Worm (Caenorhabditis elegans) whole organism, late embryonic: ENCODE results near the gene pccb-1.

Source experiments
- K02D7.2 ChIP-seq: sonication (generic microtip); optimal IDR thresholded peaks from 2 replicates; lab custom pipeline; 2017; ENCODE audit warnings: mild to moderate bottlenecking, missing genetic modification characterization, missing compliant biosample characterization
- K09A11.1 ChIP-seq: sonication (generic microtip); optimal IDR thresholded peaks from 2 replicates; lab custom pipeline; 2017; ENCODE audit warnings: antibody characterized with exemption, mild to moderate bottlenecking, missing genetic modification characterization, missing compliant biosample characterization; ENCODE audit not compliant: insufficient read depth
- T23F11.4 ChIP-seq: fragments of 200-800 bp; sonication (Bioruptor generic); optimal IDR thresholded peaks from 2 replicates; lab custom pipeline; 2018; ENCODE audit warnings: mild to moderate bottlenecking, missing genetic modification characterization, missing compliant biosample characterization
- ceh-14 ChIP-seq: sonication (generic microtip); optimal IDR thresholded peaks from 2 replicates; lab custom pipeline; 2016; ENCODE audit warnings: missing genotype, missing genetic modification characterization, missing compliant biosample characterization
- ceh-22 ChIP-seq: sonication (generic microtip); optimal IDR thresholded peaks from 2 replicates; lab custom pipeline; 2017; ENCODE audit warnings: missing biosample characterization, missing genetic modification characterization
- ceh-31 ChIP-seq: sonication (generic microtip); optimal IDR thresholded peaks from 2 replicates; lab custom pipeline; 2016; ENCODE audit warnings: missing genetic modification characterization, missing compliant biosample characterization
- ceh-34 ChIP-seq: sonication (generic microtip); optimal IDR thresholded peaks from 2 replicates; lab custom pipeline; 2016; ENCODE audit warnings: mild to moderate bottlenecking, missing genetic modification characterization, missing compliant biosample characterization
- ceh-48 ChIP-seq: sonication (generic microtip); optimal IDR thresholded peaks from 2 replicates; lab custom pipeline; 2016; ENCODE audit warnings: missing genetic modification characterization, inconsistent platforms, missing compliant biosample characterization
- ceh-6 ChIP-seq: fragments of 200-800 bp; sonication (Bioruptor generic); optimal IDR thresholded peaks from 2 replicates; lab custom pipeline; 2018; ENCODE audit warnings: mild to moderate bottlenecking, missing genetic modification characterization, missing compliant biosample characterization
- ceh-9 ChIP-seq: sonication (generic microtip); optimal IDR thresholded peaks from 2 replicates; lab custom pipeline; 2016; ENCODE audit warnings: mild to moderate bottlenecking, missing genetic modification characterization, inconsistent platforms, missing compliant biosample characterization
- dmd-4 ChIP-seq: sonication (generic microtip); optimal IDR thresholded peaks from 2 replicates; lab custom pipeline; 2016; ENCODE audit warnings: borderline replicate concordance, missing genetic modification characterization, missing compliant biosample characterization
- dve-1 ChIP-seq: sonication (generic microtip); optimal IDR thresholded peaks from 2 replicates; lab custom pipeline; 2017; ENCODE audit warnings: antibody characterized with exemption, mild to moderate bottlenecking, missing genetic modification characterization, missing compliant biosample characterization
- elt-2 ChIP-seq: sonication (generic microtip); optimal IDR thresholded peaks from 2 replicates; lab custom pipeline; 2016; ENCODE audit warnings: missing genetic modification reagents, missing genetic modification characterization, missing compliant biosample characterization
- elt-4 ChIP-seq: sonication (generic microtip); optimal IDR thresholded peaks from 2 replicates; lab custom pipeline; 2016; ENCODE audit warnings: missing genetic modification characterization, missing compliant biosample characterization
- ets-4 ChIP-seq: sonication (generic microtip); optimal IDR thresholded peaks from 2 replicates; lab custom pipeline; 2016; ENCODE audit warnings: missing genetic modification characterization, missing compliant biosample characterization
- eyg-1 ChIP-seq: sonication (generic microtip); optimal IDR thresholded peaks from 2 replicates; lab custom pipeline; 2016; ENCODE audit warnings: missing genotype, missing genetic modification characterization, missing compliant biosample characterization
- fax-1 ChIP-seq: sonication (generic microtip); optimal IDR thresholded peaks from 2 replicates; lab custom pipeline; 2016; ENCODE audit warnings: missing genotype, missing genetic modification characterization, missing compliant biosample characterization
- fkh-10 ChIP-seq: fragments of 150-350 bp; optimal IDR thresholded peaks from 2 replicates; lab custom pipeline; 2014; ENCODE audit warnings: missing biosample characterization, missing genetic modification reagents, missing genetic modification characterization
- fkh-6 ChIP-seq: sonication (generic microtip); optimal IDR thresholded peaks from 2 replicates; lab custom pipeline; 2016; ENCODE audit warnings: missing genetic modification characterization, missing compliant biosample characterization
- gmeb-2 ChIP-seq: sonication (generic microtip); optimal IDR thresholded peaks from 2 replicates; lab custom pipeline; 2016; ENCODE audit warnings: missing genetic modification characterization, inconsistent platforms, missing compliant biosample characterization
- hlh-15 ChIP-seq: sonication (generic microtip); optimal IDR thresholded peaks from 2 replicates; lab custom pipeline; 2016; ENCODE audit warnings: missing genetic modification characterization, missing compliant biosample characterization
- hlh-30 ChIP-seq: sonication (generic microtip); optimal IDR thresholded peaks from 2 replicates; lab custom pipeline; 2017; ENCODE audit warnings: antibody characterized with exemption, missing genetic modification characterization, missing compliant biosample characterization; ENCODE audit not compliant: insufficient read depth
- lim-6 ChIP-seq: sonication (generic microtip); optimal IDR thresholded peaks from 2 replicates; lab custom pipeline; 2016; ENCODE audit warnings: missing genetic modification characterization, missing compliant biosample characterization
- madf-2 ChIP-seq: sonication (generic microtip); optimal IDR thresholded peaks from 2 replicates; lab custom pipeline; 2017; ENCODE audit warnings: missing genetic modification characterization, missing compliant biosample characterization
- nfya-1 ChIP-seq: sonication (generic microtip); optimal IDR thresholded peaks from 2 replicates; lab custom pipeline; 2017; ENCODE audit warnings: missing genetic modification characterization, mild to moderate bottlenecking, missing compliant biosample characterization, antibody characterized with exemption, moderate library complexity
- nhr-11 ChIP-seq: fragments of 150-350 bp; optimal IDR thresholded peaks from 2 replicates; lab custom pipeline; 2014; ENCODE audit warnings: missing biosample characterization, missing genetic modification characterization
- nhr-232 ChIP-seq: sonication (generic microtip); optimal IDR thresholded peaks from 2 replicates; lab custom pipeline; 2016; ENCODE audit warnings: missing genetic modification characterization, missing compliant biosample characterization
- npax-4 ChIP-seq: sonication (generic microtip); optimal IDR thresholded peaks from 2 replicates; lab custom pipeline; 2016; ENCODE audit warnings: missing genetic modification characterization, missing compliant biosample characterization
- pag-3 ChIP-seq: sonication (generic microtip); optimal IDR thresholded peaks from 2 replicates; lab custom pipeline; 2016; ENCODE audit warnings: missing compliant biosample characterization, missing genetic modification characterization, borderline replicate concordance
- pax-1 ChIP-seq: fragments of 150-350 bp; optimal IDR thresholded peaks from 2 replicates; lab custom pipeline; 2014; ENCODE audit warnings: missing biosample characterization, missing genetic modification characterization
- pha-2 ChIP-seq: sonication (generic microtip); optimal IDR thresholded peaks from 2 replicates; lab custom pipeline; 2017; ENCODE audit warnings: mild to moderate bottlenecking, missing genetic modification characterization, missing compliant biosample characterization
- pha-4 ChIP-seq: fragments of 150-350 bp; optimal IDR thresholded peaks from 2 replicates; lab custom pipeline; 2018; ENCODE audit warnings: missing biosample characterization, missing genetic modification reagents, missing genetic modification characterization
- pqm-1 ChIP-seq: sonication (generic microtip); optimal IDR thresholded peaks from 2 replicates; lab custom pipeline; 2016; ENCODE audit warnings: missing genetic modification characterization, missing compliant biosample characterization
- pros-1 ChIP-seq: fragments of 150-350 bp; optimal IDR thresholded peaks from 2 replicates; lab custom pipeline; 2014; ENCODE audit warnings: missing biosample characterization, missing genetic modification reagents, missing genetic modification characterization
- ref-2 ChIP-seq: sonication (generic microtip); optimal IDR thresholded peaks from 2 replicates; lab custom pipeline; 2016; ENCODE audit warnings: missing genetic modification characterization, missing compliant biosample characterization
- rnt-1 ChIP-seq: sonication (generic microtip); optimal IDR thresholded peaks from 2 replicates; lab custom pipeline; 2016; ENCODE audit warnings: missing genetic modification characterization, missing compliant biosample characterization
- sdc-2 ChIP-seq: sonication (generic microtip); optimal IDR thresholded peaks from 2 replicates; lab custom pipeline; 2016; ENCODE audit warnings: missing genotype, missing genetic modification characterization, missing compliant biosample characterization
- sox-2 ChIP-seq: fragments of 200-800 bp; sonication (Bioruptor generic); IDR thresholded peaks from 2 replicates; pipeline ENCODE4 v1.3.6; 2022; ENCODE audit warnings: missing genetic modification reagents, missing genetic modification characterization, missing compliant biosample characterization
- sox-4 ChIP-seq: sonication (generic microtip); optimal IDR thresholded peaks from 2 replicates; lab custom pipeline; 2017; ENCODE audit warnings: mild to moderate bottlenecking, missing genetic modification characterization, inconsistent platforms, missing compliant biosample characterization
- syd-9 ChIP-seq: sonication (generic microtip); optimal IDR thresholded peaks from 2 replicates; lab custom pipeline; 2016; ENCODE audit warnings: mild to moderate bottlenecking, missing genetic modification characterization, moderate library complexity, missing compliant biosample characterization
- tbx-2 ChIP-seq: sonication (generic microtip); optimal IDR thresholded peaks from 2 replicates; lab custom pipeline; 2016; ENCODE audit warnings: missing genetic modification characterization, missing compliant biosample characterization
- ttx-3 ChIP-seq: sonication (generic microtip); optimal IDR thresholded peaks from 2 replicates; lab custom pipeline; 2016; ENCODE audit warnings: missing genetic modification reagents, missing genetic modification characterization, missing compliant biosample characterization
- unc-3 ChIP-seq, 2 experiments: fragments of 200-800 bp in 1 of 2; sonication (Bioruptor generic) in 1 of 2; sonication (generic microtip) in 1 of 2; conservative IDR thresholded peaks in 1 of 2; optimal IDR thresholded peaks in 1 of 2; 2 replicates each; pipeline versions ENCODE4 v1.3.6 to Lab custom; 2016 to 2022; ENCODE audit warnings: missing compliant biosample characterization in 2 of 2, missing genetic modification characterization in 2 of 2, missing genetic modification reagents in 1 of 2
- unc-42 ChIP-seq: sonication (generic microtip); optimal IDR thresholded peaks from 2 replicates; lab custom pipeline; 2016; ENCODE audit warnings: missing genotype, missing genetic modification characterization, missing compliant biosample characterization
- unc-86 ChIP-seq: sonication (generic microtip); optimal IDR thresholded peaks from 2 replicates; lab custom pipeline; 2016; ENCODE audit warnings: missing genetic modification characterization, missing compliant biosample characterization

The pccb-1 gene

DNA sequence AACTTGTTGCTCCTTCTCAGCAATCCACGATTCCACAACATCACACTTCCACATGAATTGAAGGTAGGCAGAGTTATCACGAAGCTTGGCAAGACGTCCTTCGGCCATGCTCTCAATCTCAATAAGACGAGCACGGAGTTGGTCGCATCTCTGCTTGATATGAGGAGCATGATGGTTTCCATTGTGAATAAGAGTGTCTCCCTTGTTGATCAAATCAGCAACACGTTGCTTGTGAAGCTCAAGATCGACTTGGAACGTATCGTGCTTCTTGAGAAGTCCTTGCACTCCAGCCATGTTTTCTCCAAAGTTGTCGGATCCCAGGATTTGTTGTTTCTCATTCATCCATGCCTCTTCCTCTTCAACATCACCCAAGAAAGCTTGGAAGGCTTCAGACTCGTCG is 30.3 kb downstream of the pccb-1 start:
- TF ChIP-seq nfya-1 (tag; lab: Kevin White, UChicago) (no peak), ceh-22 (tag; lab: Kevin White, UChicago) (no peak), sox-4 (tag; lab: Kevin White, UChicago) (no peak), K09A11.1 (no peak), hlh-15 (no peak), syd-9 (no peak), hlh-30 (tag; lab: Kevin White, UChicago) (no peak), eyg-1 (tag; lab: Kevin White, UChicago) (no peak), unc-42 (tag; lab: Kevin White, UChicago) (no peak), dve-1 (no peak), fax-1 (tag; lab: Kevin White, UChicago) (no peak), pqm-1 (tag; lab: Kevin White, UChicago) (no peak), ceh-6 (GFP tag; lab: Kevin White, UChicago) (no peak), ceh-48 (no peak)

DNA sequence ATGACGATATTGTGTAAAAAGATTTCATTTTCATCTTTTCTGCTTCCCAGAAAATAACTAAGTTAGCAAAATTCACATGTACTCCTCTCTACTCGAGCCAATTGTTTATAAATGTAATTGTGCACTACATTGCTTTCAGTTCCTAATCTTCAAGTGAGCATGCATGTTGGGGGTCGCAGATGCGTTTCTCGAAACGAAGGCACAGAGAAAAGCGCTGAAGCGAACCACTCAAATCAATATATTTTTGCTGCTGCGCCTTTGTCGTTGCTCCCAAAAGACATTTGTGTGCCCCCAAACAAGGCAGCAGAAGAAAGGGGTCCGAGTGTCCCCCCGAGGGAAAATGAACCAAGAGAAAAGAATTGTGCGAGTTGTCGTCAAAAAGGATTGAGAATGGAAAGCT is 36.9 kb downstream of the pccb-1 start:
- TF ChIP-seq sdc-2 (tag; lab: Kevin White, UChicago) (no peak), ceh-48 (peak; percentile 70), ceh-31 (tag; lab: Kevin White, UChicago) (peak; percentile 61), tbx-2 (peak; percentile 6), unc-42 (tag; lab: Kevin White, UChicago) (peak; percentile 87), nfya-1 (tag; lab: Kevin White, UChicago) (peak; percentile 19), unc-3 (GFP tag; conservative IDR thresholded peaks at IDR 0.05; lab: Robert Waterston, UW) (no peak), unc-3 (tag; optimal IDR thresholded peaks at IDR 0.05; lab: Kevin White, UChicago) (peak; percentile 20), ceh-14 (tag; lab: Kevin White, UChicago) (peak; percentile 33), hlh-15 (no peak), nhr-11 (tag; lab: Kevin White, UChicago) (no peak)

DNA sequence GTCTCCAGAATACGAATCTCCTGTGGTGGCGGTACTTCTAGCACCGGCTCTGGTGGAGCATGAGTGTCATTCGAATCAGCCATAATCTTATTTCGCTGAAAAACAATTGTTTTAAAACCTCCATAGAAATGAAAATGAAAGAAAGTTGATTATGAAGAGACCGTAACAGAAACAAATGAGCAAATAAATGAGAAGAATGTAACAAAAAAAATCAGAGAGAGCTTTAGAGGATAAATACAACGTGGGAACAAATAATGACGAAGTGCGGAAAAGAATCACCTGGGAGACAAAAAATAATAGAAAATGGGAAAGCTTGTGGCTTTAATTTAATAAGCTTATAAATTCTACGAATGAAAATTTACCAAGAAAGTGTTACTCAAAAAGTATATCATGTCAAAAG is 37.6 kb downstream of the pccb-1 start, which contains the start of gene spc-1:
spc-1 (minus strand) TSS at position 101 of the 400 bp plus-strand sequence.
- TF ChIP-seq madf-2: no peak
- no peak for TF ChIP-seq dmd-4 (tag; lab: Kevin White, UChicago)
- TF ChIP-seq npax-4 (tag; lab: Kevin White, UChicago): no peak
- no peak for TF ChIP-seq unc-42 (tag; lab: Kevin White, UChicago)
- TF ChIP-seq nhr-232: no peak
- no peak for TF ChIP-seq gmeb-2 (tag; lab: Kevin White, UChicago)

DNA sequence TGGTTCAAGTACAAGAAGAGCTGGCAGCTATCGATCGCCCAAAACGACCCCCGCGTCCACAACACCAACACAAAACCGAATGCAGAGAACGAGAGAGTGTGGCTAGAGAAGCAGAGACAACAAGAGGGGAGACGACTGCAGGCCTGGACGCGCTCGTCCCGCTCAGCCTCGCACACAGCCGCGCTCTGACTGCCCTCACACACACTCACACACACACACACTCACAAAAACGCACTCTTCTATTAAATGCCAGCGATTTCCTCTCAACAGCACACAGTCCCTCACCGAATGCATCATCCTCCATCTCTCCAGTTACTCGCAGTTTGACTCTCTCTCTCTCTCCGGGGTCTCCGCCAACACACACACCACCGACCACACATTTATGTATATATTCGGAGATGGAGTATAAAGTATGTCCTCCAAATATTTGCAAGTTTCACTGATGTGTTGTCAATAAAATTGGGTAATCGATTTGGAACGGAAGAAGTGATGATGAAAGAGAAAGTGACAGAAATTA is 38.3 kb downstream of the pccb-1 start:
- TF ChIP-seq unc-3 (GFP tag; conservative IDR thresholded peaks at IDR 0.05; lab: Robert Waterston, UW) (no peak; the same call in 1 of the 2 replicates), unc-3 (tag; optimal IDR thresholded peaks at IDR 0.05; lab: Kevin White, UChicago) (peak; percentile 43), pax-1 (tag; lab: Kevin White, UChicago) (no peak), dmd-4 (tag; lab: Kevin White, UChicago) (peak; percentile 77), K02D7.2 (tag; lab: Kevin White, UChicago) (no peak), rnt-1 (peak; percentile 88), pros-1 (peak; percentile 93), ceh-9 (tag; lab: Kevin White, UChicago) (no peak), nhr-232 (peak; percentile 16), pha-4 (tag; lab: Kevin White, UChicago) (no peak), ref-2 (tag; lab: Kevin White, UChicago) (peak; percentile 92), elt-4 (no peak), unc-86 (tag; lab: Kevin White, UChicago) (peak; percentile 52), pha-2 (tag; lab: Kevin White, UChicago) (peak; percentile 19), elt-2 (peak; percentile 55), fkh-10 (peak; percentile 54), lim-6 (tag; lab: Kevin White, UChicago) (peak; percentile 65), ttx-3 (tag; lab: Kevin White, UChicago) (no peak), pag-3 (tag; lab: Kevin White, UChicago) (peak; percentile 32), ets-4 (tag; lab: Kevin White, UChicago) (peak; percentile 57), fkh-6 (tag; lab: Kevin White, UChicago) (peak; percentile 56), ceh-31 (tag; lab: Kevin White, UChicago) (peak; percentile 99), ceh-34 (tag; lab: Kevin White, UChicago) (peak; percentile 97), T23F11.4 (GFP tag; lab: Kevin White, UChicago) (peak; percentile 72), sox-2 (GFP tag; lab: Robert Waterston, UW) (peak; percentile 16; the same call in 1 of the 2 replicates), eyg-1 (tag; lab: Kevin White, UChicago) (peak; percentile 59), sdc-2 (tag; lab: Kevin White, UChicago) (peak; percentile 88)
